Fruit fly (Drosophila melanogaster) whole organism, embryonic: Measurements from ENCODE around the gene CG18135.

Experiments used
- Asciz ChIP-seq: fragments of 200-800 bp; sonication (Bioruptor generic); optimal IDR thresholded peaks from 2 replicates; lab custom pipeline; 2017; ENCODE audit warnings: missing biosample characterization, mild to moderate bottlenecking, missing genetic modification characterization, missing genetic modification reagents
- BtbVII ChIP-seq: fragments of 200-800 bp; sonication (Bioruptor generic); optimal IDR thresholded peaks from 3 replicates; lab custom pipeline; 2017; ENCODE audit warnings: missing biosample characterization, mild to moderate bottlenecking, missing genetic modification characterization
- CG10147 ChIP-seq: fragments of 200-800 bp; sonication (Bioruptor generic); optimal IDR thresholded peaks from 2 replicates; lab custom pipeline; 2019; ENCODE audit warnings: missing biosample characterization, mild to moderate bottlenecking, missing genetic modification characterization, moderate library complexity
- CG1024 ChIP-seq: fragments of 200-800 bp; sonication (Bioruptor generic); IDR thresholded peaks from 2 replicates; pipeline ENCODE4 v1.3.6; 2022; ENCODE audit warnings: missing biosample characterization, missing genetic modification characterization
- CG10267 ChIP-seq: fragments of 200-800 bp; sonication (Bioruptor generic); optimal IDR thresholded peaks from 2 replicates; lab custom pipeline; 2018; ENCODE audit warnings: missing biosample characterization, mild to moderate bottlenecking, missing genetic modification characterization, moderate library complexity
- CG10431 ChIP-seq: fragments of 200-800 bp; sonication (Bioruptor generic); optimal IDR thresholded peaks from 3 replicates; lab custom pipeline; 2018; ENCODE audit warnings: missing biosample characterization, mild to moderate bottlenecking, missing genetic modification characterization
- CG10543 ChIP-seq: fragments of 200-800 bp; sonication (Bioruptor generic); optimal IDR thresholded peaks from 3 replicates; lab custom pipeline; 2017; ENCODE audit warnings: missing biosample characterization, mild to moderate bottlenecking, missing genetic modification characterization, moderate library complexity
- CG11456 ChIP-seq: fragments of 200-800 bp; sonication (Bioruptor generic); IDR thresholded peaks from 3 replicates; pipeline ENCODE4 v1.3.6; 2022; ENCODE audit warnings: missing biosample characterization, missing genetic modification characterization
- CG11504 ChIP-seq: fragments of 200-800 bp; sonication (Bioruptor generic); optimal IDR thresholded peaks from 3 replicates; lab custom pipeline; 2019; ENCODE audit warnings: missing biosample characterization, mild to moderate bottlenecking, missing genetic modification characterization, moderate library complexity
- CG15479 ChIP-seq: fragments of 200-800 bp; sonication (Bioruptor generic); optimal IDR thresholded peaks from 3 replicates; lab custom pipeline; 2019; ENCODE audit warnings: missing biosample characterization, mild to moderate bottlenecking, missing genetic modification characterization, moderate library complexity
- CG16779 ChIP-seq: fragments of 200-800 bp; sonication (Bioruptor generic); IDR thresholded peaks from 2 replicates; pipeline ENCODE4 v1.3.6; 2022; ENCODE audit warnings: missing biosample characterization, missing genetic modification characterization
- CG2678 ChIP-seq: fragments of 200-800 bp; sonication (Bioruptor generic); optimal IDR thresholded peaks from 3 replicates; lab custom pipeline; 2019; ENCODE audit warnings: missing biosample characterization, mild to moderate bottlenecking, missing genetic modification characterization, moderate library complexity
- CG32772 ChIP-seq: fragments of 200-800 bp; sonication (Bioruptor generic); IDR thresholded peaks from 2 replicates; pipeline ENCODE4 v1.3.6; 2022; ENCODE audit warnings: missing biosample characterization, missing genetic modification characterization
- CG3995 ChIP-seq: fragments of 200-800 bp; sonication (Bioruptor generic); optimal IDR thresholded peaks from 3 replicates; lab custom pipeline; 2016; ENCODE audit warnings: missing biosample characterization, missing genetic modification characterization
- CG4328 ChIP-seq: fragments of 200-800 bp; sonication (Bioruptor generic); optimal IDR thresholded peaks from 3 replicates; lab custom pipeline; 2017; ENCODE audit warnings: missing biosample characterization, missing genetic modification reagents, missing genetic modification characterization
- CG43689 ChIP-seq: fragments of 200-800 bp; sonication (Bioruptor generic); IDR thresholded peaks from 2 replicates; pipeline ENCODE4 v1.3.6; 2022; ENCODE audit warnings: missing biosample characterization, missing genetic modification characterization
- CG4730 ChIP-seq: fragments of 200-800 bp; sonication (Bioruptor generic); IDR thresholded peaks from 2 replicates; pipeline ENCODE4 v1.3.6; 2022; ENCODE audit warnings: missing biosample characterization, missing genetic modification characterization
- CG6254 ChIP-seq: fragments of 200-800 bp; sonication (Bioruptor generic); optimal IDR thresholded peaks from 3 replicates; lab custom pipeline; 2017; ENCODE audit warnings: mild to moderate bottlenecking, missing biosample characterization, missing genetic modification reagents, missing genetic modification characterization
- CG7987 ChIP-seq: fragments of 200-800 bp; sonication (Bioruptor generic); optimal IDR thresholded peaks from 2 replicates; lab custom pipeline; 2018; ENCODE audit warnings: missing biosample characterization, mild to moderate bottlenecking, missing genetic modification characterization, moderate library complexity
- CG8359 ChIP-seq: fragments of 200-800 bp; sonication (Bioruptor generic); optimal IDR thresholded peaks from 2 replicates; lab custom pipeline; 2017; ENCODE audit warnings: missing biosample characterization, mild to moderate bottlenecking, missing genetic modification characterization, borderline replicate concordance
- CTCF ChIP-seq: fragments of 200-800 bp; sonication (Bioruptor generic); optimal IDR thresholded peaks from 2 replicates; lab custom pipeline; 2017; ENCODE audit warnings: missing biosample characterization, mild to moderate bottlenecking, missing genetic modification characterization, moderate library complexity
- D ChIP-seq, 2 experiments: fragments of 200-800 bp in 1 of 2; fragments of >200 bp in 1 of 2; sonication (Bioruptor generic) in 1 of 2; optimal IDR thresholded peaks; 2 replicates in 1 of 2; 3 replicates in 1 of 2; lab custom pipeline; 2017; ENCODE audit warnings: mild to moderate bottlenecking in 1 of 2, missing biosample characterization in 1 of 2, missing genetic modification characterization in 1 of 2, missing genetic modification reagents in 1 of 2
- Dad ChIP-seq: fragments of 200-800 bp; sonication (Bioruptor generic); optimal IDR thresholded peaks from 3 replicates; lab custom pipeline; 2016; ENCODE audit warnings: missing biosample characterization, missing genetic modification characterization
- Deaf1 ChIP-seq: fragments of 200-800 bp; optimal IDR thresholded peaks from 3 replicates; lab custom pipeline; 2019; ENCODE audit warnings: missing biosample characterization, mild to moderate bottlenecking, missing genetic modification characterization, moderate library complexity
- E2f2 ChIP-seq: fragments of 200-800 bp; sonication (Bioruptor generic); IDR thresholded peaks from 2 replicates; pipeline ENCODE4 v1.3.6; 2022; ENCODE audit warnings: missing biosample characterization, missing genetic modification characterization
- Hmr ChIP-seq: fragments of 200-800 bp; sonication (Bioruptor generic); optimal IDR thresholded peaks from 3 replicates; lab custom pipeline; 2017; ENCODE audit warnings: mild to moderate bottlenecking, missing biosample characterization, missing genetic modification reagents, missing genetic modification characterization
- Hr51 ChIP-seq, 2 experiments: fragments of 200-800 bp; sonication (Bioruptor generic); optimal IDR thresholded peaks; 2 replicates in 1 of 2; 3 replicates in 1 of 2; lab custom pipeline; 2016 to 2018; ENCODE audit warnings: missing biosample characterization in 2 of 2, missing genetic modification characterization in 2 of 2, mild to moderate bottlenecking in 1 of 2, moderate library complexity in 1 of 2
- Max ChIP-seq: fragments of 200-800 bp; sonication (Bioruptor generic); optimal IDR thresholded peaks from 2 replicates; lab custom pipeline; 2016; ENCODE audit warnings: missing biosample characterization, mild to moderate bottlenecking, missing genetic modification characterization
- Med ChIP-seq: fragments of 200-800 bp; sonication (Bioruptor generic); peaks from one replicate; lab custom pipeline; 2016; ENCODE audit warnings: missing biosample characterization, missing genetic modification characterization, mild to moderate bottlenecking, inconsistent platforms, moderate library complexity
- Neu2 ChIP-seq: fragments of 200-800 bp; sonication (Bioruptor generic); optimal IDR thresholded peaks from 3 replicates; lab custom pipeline; 2016; ENCODE audit warnings: missing biosample characterization, missing genetic modification characterization, borderline replicate concordance
- Oaz ChIP-seq: fragments of 200-800 bp; sonication (Bioruptor generic); IDR thresholded peaks from 2 replicates; pipeline ENCODE4 v1.3.6; 2022; ENCODE audit warnings: missing biosample characterization, missing genetic modification characterization
- ac ChIP-seq: fragments of 200-800 bp; sonication (Bioruptor generic); optimal IDR thresholded peaks from 3 replicates; lab custom pipeline; 2017; ENCODE audit warnings: missing biosample characterization, mild to moderate bottlenecking, missing genetic modification characterization
- br ChIP-seq: fragments of >200 bp; optimal IDR thresholded peaks from 2 replicates; lab custom pipeline; 2017
- cg ChIP-seq: fragments of 200-800 bp; sonication (Bioruptor generic); optimal IDR thresholded peaks from 3 replicates; lab custom pipeline; 2019; ENCODE audit warnings: missing biosample characterization, mild to moderate bottlenecking, missing genetic modification characterization, moderate library complexity
- crol ChIP-seq: fragments of 200-800 bp; sonication (Bioruptor generic); IDR thresholded peaks from 2 replicates; pipeline ENCODE4 v1.3.6; 2022; ENCODE audit warnings: missing biosample characterization, missing genetic modification characterization
- cwo ChIP-seq: fragments of 200-800 bp; sonication (Bioruptor generic); optimal IDR thresholded peaks from 3 replicates; lab custom pipeline; 2017; ENCODE audit warnings: missing biosample characterization, missing genetic modification characterization, mild to moderate bottlenecking, moderate library complexity, missing genetic modification reagents
- emc ChIP-seq: fragments of 200-800 bp; sonication (Bioruptor generic); optimal IDR thresholded peaks from 2 replicates; lab custom pipeline; 2016; ENCODE audit warnings: missing biosample characterization, missing genetic modification characterization
- ewg ChIP-seq: fragments of 200-800 bp; sonication (Bioruptor generic); optimal IDR thresholded peaks from 3 replicates; lab custom pipeline; 2017; ENCODE audit warnings: mild to moderate bottlenecking, missing biosample characterization, missing genetic modification reagents, missing genetic modification characterization
- grn ChIP-seq: fragments of 200-800 bp; sonication (Bioruptor generic); optimal IDR thresholded peaks from 3 replicates; lab custom pipeline; 2017; ENCODE audit warnings: missing biosample characterization, missing genetic modification characterization
- nom ChIP-seq: fragments of 200-800 bp; sonication (Bioruptor generic); optimal IDR thresholded peaks from 2 replicates; lab custom pipeline; 2017; ENCODE audit warnings: missing biosample characterization, missing genetic modification characterization, mild to moderate bottlenecking, moderate library complexity, missing genetic modification reagents
- salm ChIP-seq: fragments of 200-800 bp; sonication (Bioruptor generic); optimal IDR thresholded peaks from 2 replicates; lab custom pipeline; 2018; ENCODE audit warnings: missing biosample characterization, mild to moderate bottlenecking, missing genetic modification characterization
- sc ChIP-seq, 3 experiments: fragments of >200 bp in 2 of 3; fragments of 200-800 bp in 1 of 3; sonication (Bioruptor generic) in 1 of 3; optimal IDR thresholded peaks; 2 replicates in 2 of 3; 3 replicates in 1 of 3; lab custom pipeline; 2017; ENCODE audit warnings: mild to moderate bottlenecking in 1 of 3, missing biosample characterization in 1 of 3, missing genetic modification characterization in 1 of 3, missing genetic modification reagents in 1 of 3
- scrt ChIP-seq: fragments of 200-800 bp; sonication (Bioruptor generic); optimal IDR thresholded peaks from 2 replicates; lab custom pipeline; 2018; ENCODE audit warnings: missing biosample characterization, mild to moderate bottlenecking, missing genetic modification characterization, moderate library complexity
- sug ChIP-seq: fragments of 200-800 bp; optimal IDR thresholded peaks from 2 replicates; lab custom pipeline; 2019; ENCODE audit warnings: missing biosample characterization, mild to moderate bottlenecking, missing genetic modification characterization, moderate library complexity
- tna ChIP-seq: fragments of 200-800 bp; sonication (Bioruptor generic); IDR thresholded peaks from 2 replicates; pipeline ENCODE4 v1.3.6; 2022; ENCODE audit warnings: missing biosample characterization, missing genetic modification characterization; ENCODE audit not compliant: partially characterized antibody
- toy ChIP-seq: fragments of 200-800 bp; sonication (Bioruptor generic); IDR thresholded peaks from 2 replicates; pipeline ENCODE4 v1.3.6; 2022; ENCODE audit warnings: missing biosample characterization, missing genetic modification characterization

CG18135 gene

DNA sequence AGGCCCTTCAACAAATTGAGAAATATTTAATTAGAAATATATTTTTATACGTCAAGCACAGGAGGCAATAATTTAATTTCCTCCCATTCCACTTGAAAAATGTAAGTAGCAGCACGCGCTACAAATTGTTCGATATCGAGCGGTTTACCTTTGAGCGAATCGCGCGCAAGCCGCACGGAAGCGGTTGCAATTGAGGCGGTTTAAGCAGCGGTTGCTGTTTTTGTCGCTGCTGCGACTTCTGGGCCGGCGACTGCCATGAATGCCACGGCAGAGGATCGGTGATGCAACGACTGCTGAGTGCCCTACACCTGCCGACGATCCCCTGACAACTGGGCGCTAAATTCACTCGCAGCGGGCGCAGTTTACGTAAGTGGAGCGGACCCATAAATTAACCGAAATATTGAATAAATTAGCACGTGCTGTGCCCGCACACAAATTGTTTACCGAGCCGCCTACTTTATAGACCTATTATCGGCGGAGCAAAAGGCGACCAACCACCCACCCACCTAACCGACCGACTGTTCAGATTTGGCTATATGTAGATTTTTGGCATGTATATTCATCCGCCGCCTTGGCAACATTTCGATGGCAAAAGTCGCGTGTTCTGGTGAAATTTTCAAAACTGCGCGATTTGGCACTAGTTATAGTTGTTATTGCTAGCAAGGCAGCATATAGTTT is 4.4 kb downstream of the CG18135 start (continued):
- TF ChIP-seq CG3995 (GFP tag; lab: Kevin White, UChicago) (peak; percentile 7), tna (no peak), Asciz (GFP tag; lab: Kevin White, UChicago) (no peak), Deaf1 (tag; lab: Kevin White, UChicago) (no peak), Max (GFP tag; lab: Kevin White, UChicago) (no peak), Dad (GFP tag; lab: Kevin White, UChicago) (no peak), CG10543 (no peak), ac (GFP tag; lab: Kevin White, UChicago) (no peak), CG11456 (GFP tag; lab: Robert Waterston, UW) (no peak)

- no peak for TF ChIP-seq CG10147 (GFP tag; lab: Kevin White, UChicago)
- no peak for TF ChIP-seq CG11504
- no peak for TF ChIP-seq tna
- no peak for TF ChIP-seq br
- no peak for TF ChIP-seq grn (GFP tag; lab: Kevin White, UChicago)
- no peak for TF ChIP-seq Neu2
- no peak for TF ChIP-seq Dad (GFP tag; lab: Kevin White, UChicago)
- peak; percentile 43 for TF ChIP-seq crol (GFP tag; lab: Robert Waterston, UW)
- TF ChIP-seq scrt (GFP tag; lab: Kevin White, UChicago) = no peak
- TF ChIP-seq CG10543 = peak; percentile 6
- no peak for TF ChIP-seq CG43689 (GFP tag; lab: Robert Waterston, UW)
- no peak for TF ChIP-seq CG32772 (GFP tag; lab: Robert Waterston, UW)
- TF ChIP-seq D (optimal IDR thresholded peaks at IDR 0.05; lab: Kevin White, UChicago) = no peak
- no peak for TF ChIP-seq D (GFP tag; optimal IDR thresholded peaks at IDR 0.05; lab: Kevin White, UChicago)
- TF ChIP-seq Med (GFP tag; lab: Kevin White, UChicago) = no peak
- no peak for TF ChIP-seq CTCF (GFP tag; lab: Kevin White, UChicago)
- peak; percentile 47 for TF ChIP-seq CG7987
- TF ChIP-seq salm (tag; lab: Kevin White, UChicago) = no peak
- no peak for TF ChIP-seq ewg (GFP tag; lab: Kevin White, UChicago)
- no peak for TF ChIP-seq ac (GFP tag; lab: Kevin White, UChicago)
- no peak for TF ChIP-seq E2f2 (GFP tag; lab: Robert Waterston, UW)
- peak; percentile 99 for TF ChIP-seq cwo
- no peak for TF ChIP-seq Hr51 (GFP tag; optimal IDR thresholded peaks at IDR 0.05; lab: Kevin White, UChicago)
- TF ChIP-seq sug (tag; lab: Kevin White, UChicago) = peak; percentile 83
- TF ChIP-seq toy (GFP tag; lab: Robert Waterston, UW) = no peak
- no peak for TF ChIP-seq nom (GFP tag; lab: Kevin White, UChicago)
- TF ChIP-seq sc (optimal IDR thresholded peaks at IDR 0.05; lab: Kevin White, UChicago) = no peak
- no peak for TF ChIP-seq sc (GFP tag; optimal IDR thresholded peaks at IDR 0.05; lab: Kevin White, UChicago)
- peak; percentile 2 for TF ChIP-seq Hmr (GFP tag; lab: Kevin White, UChicago)
- no peak for TF ChIP-seq CG6254
- TF ChIP-seq cg = no peak
- TF ChIP-seq CG4328 (GFP tag; lab: Kevin White, UChicago) = no peak
- TF ChIP-seq CG10267 = no peak
- no peak for TF ChIP-seq CG4730 (GFP tag; lab: Robert Waterston, UW)
- TF ChIP-seq CG1024 = no peak
- no peak for TF ChIP-seq CG15479 (GFP tag; lab: Kevin White, UChicago)
- TF ChIP-seq CG8359 (GFP tag; lab: Kevin White, UChicago) = peak; percentile 98
- TF ChIP-seq CG10431 = no peak
- no peak for TF ChIP-seq BtbVII (GFP tag; lab: Kevin White, UChicago)
- TF ChIP-seq CG16779 (GFP tag; lab: Robert Waterston, UW) = no peak
- peak; percentile 48 for TF ChIP-seq CG2678 (tag; lab: Kevin White, UChicago)
- no peak for TF ChIP-seq emc (GFP tag; lab: Kevin White, UChicago)
- TF ChIP-seq Oaz = no peak
These were observed 5.3 kb downstream of the CG18135 start for dm6 chr3L:18992820-18993219.
